Worm (Caenorhabditis elegans): ENCODE results near the gene K03B4.9.

K03B4.9 gene

DNA sequence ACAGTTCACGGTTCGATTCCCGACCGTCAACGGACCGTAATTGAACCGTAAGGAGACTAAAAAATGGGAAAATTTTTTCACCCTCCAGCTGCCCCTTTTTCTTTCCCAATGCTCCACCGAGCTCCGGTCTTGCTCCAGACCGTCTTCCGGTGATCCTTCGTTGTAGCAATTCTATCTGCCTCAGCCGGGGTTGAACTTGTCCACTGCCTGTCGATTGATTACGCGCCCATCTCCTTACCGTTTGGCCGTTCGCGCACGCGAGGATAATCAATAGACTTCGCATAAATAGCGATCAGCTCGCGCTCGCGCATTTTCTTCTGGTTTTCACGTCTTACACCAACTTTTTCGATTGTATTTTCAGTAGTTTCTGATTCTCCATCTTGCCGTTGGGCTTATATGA is 39.6 kb downstream of the K03B4.9 start (continued):
- TF ChIP-seq dmd-8 (GFP tag; IDR thresholded peaks at IDR 0.05) (peak; percentile 96), Y48G9A.11 (GFP tag; IDR thresholded peaks at IDR 0.05) (peak; percentile 54), madf-5 (GFP tag; IDR thresholded peaks at IDR 0.05) (peak; percentile 44 to 89; a peak in 3 of 4 replicates), php-3 (GFP tag; IDR thresholded peaks at IDR 0.05) (peak; percentile 50; the same call in 1 of the 2 replicates), madf-9 (GFP tag; conservative IDR thresholded peaks at IDR 0.05) (peak; percentile 58; the same call in 1 of the 2 replicates), ceh-44 (GFP tag; IDR thresholded peaks at IDR 0.05) (peak; percentile 78), arid-1 (GFP tag; conservative IDR thresholded peaks at IDR 0.05) (peak; percentile 70)

DNA sequence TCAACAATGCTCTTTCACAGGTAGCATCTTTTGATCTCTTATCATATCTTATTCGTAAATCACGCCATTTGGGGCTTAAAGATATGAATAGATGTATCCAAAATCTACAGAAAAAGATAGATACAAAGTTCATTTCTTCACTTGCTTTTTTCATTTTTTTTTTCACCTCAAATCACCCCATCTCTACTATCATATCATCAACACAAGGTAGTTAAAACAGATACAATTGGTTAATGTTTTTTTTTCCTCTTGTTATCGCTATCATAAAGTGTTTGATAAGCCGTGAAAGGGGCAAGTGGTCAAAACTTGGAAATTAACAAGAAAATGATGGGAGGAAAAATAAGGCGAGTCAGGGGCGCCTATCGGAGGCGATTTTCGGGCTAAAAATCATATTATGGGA is 42.1 kb downstream of the K03B4.9 start:
- TF ChIP-seq ceh-62 (tag; optimal IDR thresholded peaks at IDR 0.05) (no peak), pqm-1 (tag; optimal IDR thresholded peaks at IDR 0.05) (peak; percentile 66), daf-16 (GFP tag; optimal IDR thresholded peaks at IDR 0.05) (no peak), daf-16 (tag; optimal IDR thresholded peaks at IDR 0.05) (peak; percentile 74), nhr-77 (tag; optimal IDR thresholded peaks at IDR 0.05) (peak; percentile 74), php-3 (GFP tag; IDR thresholded peaks at IDR 0.05) (peak; percentile 53; the same call in 1 of the 2 replicates), hlh-11 (tag; optimal IDR thresholded peaks at IDR 0.05) (peak; percentile 50), dmd-6 (GFP tag; IDR thresholded peaks at IDR 0.05) (peak; percentile 26; the same call in 1 of the 2 replicates), dve-1 (tag; optimal IDR thresholded peaks at IDR 0.05; ENCODE audit: insufficient read depth) (peak; percentile 73), nhr-28 (tag; optimal IDR thresholded peaks at IDR 0.05) (peak; percentile 88), lin-1 (GFP tag; IDR thresholded peaks at IDR 0.05) (0 out of 2 replicates have a peak, but pooled peaks have one; percentile 19), mdt-29 (GFP tag; IDR thresholded peaks at IDR 0.05) (no peak)

DNA sequence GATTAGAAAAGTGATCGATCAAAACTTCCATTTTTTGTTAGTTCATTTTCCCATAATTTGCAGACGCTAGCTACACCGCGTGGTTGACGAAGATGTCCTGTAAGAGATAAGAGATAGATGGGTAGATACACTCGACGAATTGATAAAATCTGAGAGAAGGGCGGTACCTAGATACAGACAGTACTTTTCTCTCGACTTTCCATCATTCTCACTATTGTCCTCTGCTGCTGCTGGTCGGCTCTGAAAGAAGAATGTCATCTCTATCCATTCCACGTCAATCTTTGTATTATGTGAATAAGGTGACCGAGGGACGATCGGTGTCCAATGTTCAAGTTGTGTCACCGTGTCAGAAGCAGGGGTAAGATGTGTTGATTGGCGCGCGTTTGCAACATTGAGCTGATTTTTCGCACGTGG is 43.9 kb downstream of the K03B4.9 start, which contains the start of gene pmt-2:
TSS of gene pmt-2 (plus strand) at position 64 of the 414 bp plus-strand sequence.
- TF ChIP-seq php-3 (GFP tag; IDR thresholded peaks at IDR 0.05) (0 out of 2 replicates have a peak, but pooled peaks have one; percentile 6), egl-27 (tag; optimal IDR thresholded peaks at IDR 0.05) (no peak), ZK337.2 (GFP tag; IDR thresholded peaks at IDR 0.05) (no peak), jun-1 (tag; optimal IDR thresholded peaks at IDR 0.05) (no peak), mdl-1 (tag; optimal IDR thresholded peaks at IDR 0.05) (peak in 1 of 2 experiments; percentile 23), zip-2 (tag; optimal IDR thresholded peaks at IDR 0.05) (no peak), dmd-6 (GFP tag; IDR thresholded peaks at IDR 0.05) (peak; percentile 50), zag-1 (tag; optimal IDR thresholded peaks at IDR 0.05) (no peak), nhr-76 (tag; optimal IDR thresholded peaks at IDR 0.05) (no peak), mdt-29 (GFP tag; IDR thresholded peaks at IDR 0.05) (no peak), ama-1 (optimal IDR thresholded peaks at IDR 0.05) (peak; percentile 19), lin-38 (GFP tag; IDR thresholded peaks at IDR 0.05) (peak; percentile 7; the same call in 1 of the 2 replicates), lin-39 (tag; optimal IDR thresholded peaks at IDR 0.05) (no peak), dmd-8 (GFP tag; IDR thresholded peaks at IDR 0.05) (no peak), daf-19 (GFP tag; conservative IDR thresholded peaks at IDR 0.05) (no peak), Y75B8A.6 (GFP tag; IDR thresholded peaks at IDR 0.05) (0 out of 2 replicates have a peak, but pooled peaks have one; percentile 37), R02D3.7 (tag; optimal IDR thresholded peaks at IDR 0.05) (no peak), Y5F2A.4 (GFP tag; optimal IDR thresholded peaks at IDR 0.05) (no peak), hlh-11 (tag; optimal IDR thresholded peaks at IDR 0.05) (peak; percentile 60), hlh-30 (tag; optimal IDR thresholded peaks at IDR 0.05; ENCODE audit: insufficient read depth) (peak; percentile 0), spr-3 (GFP tag; optimal IDR thresholded peaks at IDR 0.05) (no peak), lin-29 (GFP tag; IDR thresholded peaks at IDR 0.05) (no peak), nhr-28 (tag; optimal IDR thresholded peaks at IDR 0.05) (peak; percentile 63), dve-1 (tag; optimal IDR thresholded peaks at IDR 0.05; ENCODE audit: insufficient read depth) (peak; percentile 16), hif-1 (tag; optimal IDR thresholded peaks at IDR 0.05) (no peak), aha-1 (tag) (peak; percentile 2), mep-1 (tag; optimal IDR thresholded peaks at IDR 0.05) (peak; percentile 50), fos-1 (tag; optimal IDR thresholded peaks at IDR 0.05) (no peak), lsy-2 (tag; optimal IDR thresholded peaks at IDR 0.05) (peak in 1 of 2 experiments; percentile 24), T26A8.4 (GFP tag; IDR thresholded peaks at IDR 0.05) (peak; percentile 51; the same call in 1 of the 2 replicates), unc-62 (GFP tag; optimal IDR thresholded peaks at IDR 0.05 in 1 of 2) (peak in 1 of 2 experiments; percentile 78), unc-62 (tag; optimal IDR thresholded peaks at IDR 0.05) (no peak), pqm-1 (tag; optimal IDR thresholded peaks at IDR 0.05) (peak; percentile 19), unc-130 (GFP tag; optimal IDR thresholded peaks at IDR 0.05) (no peak), lin-15B (tag; optimal IDR thresholded peaks at IDR 0.05) (no peak), lir-3 (tag; optimal IDR thresholded peaks at IDR 0.05) (no peak), aly-2 (tag; optimal IDR thresholded peaks at IDR 0.05) (no peak)
